Fruit fly (Drosophila melanogaster) S2 (cell line): ENCODE results near the gene odd.

Source experiments
- CG8478 ChIP-seq: fragments of >200 bp; optimal IDR thresholded peaks from 2 replicates; lab custom pipeline; 2018
- CTCF ChIP-seq, 2 experiments: fragments of >200 bp; optimal IDR thresholded peaks; 2 replicates each; lab custom pipeline; 2018

DNA sequence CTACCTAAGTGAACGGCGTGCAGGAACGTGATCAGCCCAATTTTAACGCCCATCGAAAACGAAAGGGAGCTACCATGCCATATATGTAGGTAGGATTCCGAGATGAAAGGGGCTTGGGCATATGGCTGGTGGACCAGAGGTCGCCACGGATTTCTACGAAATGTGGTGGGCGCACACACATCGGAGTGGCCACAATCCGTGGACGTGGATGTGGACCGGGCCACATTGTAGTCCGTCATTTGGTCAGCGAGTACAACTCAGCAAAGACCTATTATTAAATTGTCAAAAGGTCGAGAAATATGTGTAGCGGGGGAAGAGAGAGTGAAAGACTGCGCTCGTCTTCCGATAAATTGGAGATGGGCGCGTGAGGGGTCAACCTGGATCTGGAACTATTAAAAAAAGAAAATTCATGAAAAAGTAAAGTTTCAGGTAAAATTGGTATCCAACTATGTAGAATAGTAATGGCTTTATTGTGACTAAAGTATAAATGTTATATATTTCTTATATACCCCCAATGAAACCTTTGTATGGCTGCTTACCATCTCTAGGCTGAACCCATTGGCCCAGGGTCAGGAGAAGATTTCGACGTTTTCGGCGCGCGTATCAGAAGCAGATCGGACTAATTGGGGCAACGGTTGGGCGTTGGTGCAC is 51.0 kb downstream of the odd start:
- TF ChIP-seq CTCF (optimal IDR thresholded peaks at IDR 0.05; lab: Kevin White, UChicago) (no peak), CG8478 (lab: Kevin White, UChicago) (no peak)
